Worm (Caenorhabditis elegans) whole organism, dauer: Measurements from ENCODE around the gene T22B2.5.

ENCODE experiments used
- unc-62 ChIP-seq: sonication (generic microtip); optimal IDR thresholded peaks from 2 replicates; lab custom pipeline; 2017; ENCODE audit warnings: missing biosample characterization, missing genetic modification reagents, missing genetic modification characterization

The T22B2.5 gene

DNA sequence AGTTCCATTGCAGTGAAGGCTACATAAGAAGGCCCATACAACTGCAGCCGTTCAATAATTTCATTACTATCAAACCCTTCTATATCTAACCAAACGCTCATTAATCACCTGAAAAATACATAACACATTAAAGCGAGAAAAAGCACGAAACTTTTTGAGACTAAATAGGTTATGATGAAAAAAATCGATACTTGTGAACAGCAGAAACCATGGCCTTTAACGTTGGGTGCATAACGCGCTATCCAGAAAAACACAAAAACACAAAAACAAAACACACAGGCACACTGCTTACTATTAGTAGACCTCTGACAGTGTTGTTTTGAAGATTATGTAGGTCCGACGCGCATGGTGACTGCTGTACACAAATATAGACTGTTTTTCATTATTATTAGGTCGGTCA lies at the start of gene T22B2.5:
Gene T22B2.5, minus strand, starts transcription at position 101 of the 400 bp plus-strand sequence.
- TF ChIP-seq unc-62 (GFP tag; lab: Kevin White, UChicago), result no peak

DNA sequence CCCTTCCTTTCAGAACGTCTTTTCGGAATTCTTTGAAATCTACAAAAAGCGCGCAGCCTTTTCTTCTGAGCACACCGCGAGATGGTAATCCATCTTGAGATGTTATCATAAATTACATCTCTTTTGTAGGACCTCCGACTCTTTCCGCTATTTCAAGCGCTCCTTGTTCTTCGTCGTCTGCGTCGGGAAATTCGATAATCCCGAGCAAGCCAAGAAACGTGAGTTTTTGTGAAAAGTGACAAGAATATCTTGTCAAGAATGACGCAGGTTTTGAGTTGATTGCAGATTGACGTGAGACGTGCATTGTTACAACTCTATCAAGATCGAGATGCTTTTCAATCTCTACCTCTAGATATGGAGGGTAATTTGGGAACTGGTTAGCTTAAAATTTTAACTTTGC lies 49.2 kb upstream of the T22B2.5 start:
- no peak for TF ChIP-seq unc-62 (GFP tag; lab: Kevin White, UChicago)

DNA sequence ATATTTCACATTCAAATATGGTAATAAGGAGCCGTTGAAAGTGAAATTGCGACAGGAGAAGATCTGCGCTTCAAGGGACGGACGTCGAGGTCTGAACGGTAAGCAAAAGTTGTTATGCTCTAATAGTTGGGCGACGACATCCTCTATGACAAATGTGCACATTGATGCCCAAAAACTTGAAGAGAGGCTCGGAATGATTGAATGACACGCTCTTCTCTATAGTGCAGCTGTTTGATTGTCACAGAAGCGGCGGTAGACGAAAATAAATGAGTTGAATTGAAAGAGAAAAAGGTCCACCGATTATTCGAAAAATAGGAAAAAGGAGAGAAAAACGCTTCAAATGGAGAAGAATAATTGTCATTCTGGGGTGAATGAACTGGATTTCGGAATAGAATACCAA lies 48.0 kb upstream of the T22B2.5 start:
- no peak for TF ChIP-seq unc-62 (GFP tag; lab: Kevin White, UChicago)

DNA sequence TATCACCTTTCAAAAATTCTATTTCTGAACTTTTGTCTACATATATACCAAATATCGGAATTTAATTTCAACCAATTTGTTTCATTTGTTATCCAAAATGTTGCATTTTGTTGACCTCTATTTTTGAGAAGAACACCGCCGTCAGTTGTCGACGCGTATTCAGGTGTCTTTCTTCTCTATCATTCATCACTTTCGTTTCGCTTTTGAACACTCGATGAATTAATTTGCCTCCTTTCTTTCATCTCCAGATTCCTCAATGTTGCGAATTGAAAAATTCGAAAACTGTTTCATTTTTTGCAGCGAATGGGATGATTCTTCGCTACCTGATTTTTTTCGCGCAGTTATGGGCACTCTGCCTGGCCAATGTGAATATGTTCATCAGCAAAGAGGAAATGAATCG lies 47.1 kb upstream of the T22B2.5 start, which contains the start of gene lin-18:
Gene lin-18, plus strand, starts transcription at position 301 of the 400 bp plus-strand sequence.
- no peak for TF ChIP-seq unc-62 (GFP tag; lab: Kevin White, UChicago)

DNA sequence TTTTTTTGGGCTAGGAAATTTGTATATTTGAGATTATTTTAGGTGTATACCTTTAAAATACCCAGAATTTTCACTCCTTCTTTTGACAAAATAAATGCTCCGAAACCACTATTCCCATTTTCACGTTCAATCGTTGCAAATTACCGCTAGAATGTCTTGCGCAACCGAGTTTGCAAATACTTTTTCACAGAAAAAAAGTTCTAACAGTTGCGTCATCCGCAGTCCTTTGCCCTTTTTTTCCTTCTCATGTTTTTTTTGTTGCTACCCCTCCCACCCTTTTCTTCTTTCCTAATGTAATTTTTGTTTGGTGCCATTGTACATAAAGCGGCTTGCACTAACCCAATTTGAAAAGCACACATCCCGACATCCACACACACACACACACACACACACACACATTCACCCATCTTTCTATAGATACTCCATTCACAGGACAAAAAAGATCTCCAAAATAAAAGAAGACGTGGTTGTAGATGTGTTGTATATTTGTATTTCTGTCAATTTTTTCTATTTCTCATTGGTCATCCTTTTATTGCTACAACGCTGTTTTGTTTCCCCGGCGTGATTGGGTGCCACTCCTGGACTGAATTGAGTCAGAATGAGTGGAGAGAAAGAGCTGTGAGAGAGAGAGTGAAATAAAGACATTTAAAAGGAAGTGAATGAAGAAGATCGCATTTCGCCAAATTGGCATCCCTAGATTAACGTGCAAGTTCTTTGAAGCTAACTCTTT lies 46.5 kb upstream of the T22B2.5 start:
- no peak for TF ChIP-seq unc-62 (GFP tag; lab: Kevin White, UChicago)

DNA sequence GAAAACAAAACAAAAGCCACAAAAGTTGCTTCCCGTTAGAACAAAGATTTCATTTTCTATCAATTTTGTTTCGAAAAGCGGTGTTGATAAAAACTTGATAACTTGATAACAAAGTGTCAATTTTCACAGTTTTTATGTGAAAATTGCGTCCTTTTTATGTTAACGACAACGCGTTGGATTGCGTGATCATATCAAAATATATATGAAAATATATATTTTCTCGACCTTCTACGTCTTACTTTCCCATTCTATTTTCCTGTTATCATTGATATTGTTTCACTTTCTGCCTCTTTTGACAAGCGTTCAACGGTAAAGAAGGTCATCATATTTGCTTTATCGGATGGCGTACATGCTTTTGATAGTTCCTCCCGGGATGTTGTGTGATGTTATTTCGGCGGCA lies 41.6 kb upstream of the T22B2.5 start:
- TF ChIP-seq unc-62 (GFP tag; lab: Kevin White, UChicago), result no peak

DNA sequence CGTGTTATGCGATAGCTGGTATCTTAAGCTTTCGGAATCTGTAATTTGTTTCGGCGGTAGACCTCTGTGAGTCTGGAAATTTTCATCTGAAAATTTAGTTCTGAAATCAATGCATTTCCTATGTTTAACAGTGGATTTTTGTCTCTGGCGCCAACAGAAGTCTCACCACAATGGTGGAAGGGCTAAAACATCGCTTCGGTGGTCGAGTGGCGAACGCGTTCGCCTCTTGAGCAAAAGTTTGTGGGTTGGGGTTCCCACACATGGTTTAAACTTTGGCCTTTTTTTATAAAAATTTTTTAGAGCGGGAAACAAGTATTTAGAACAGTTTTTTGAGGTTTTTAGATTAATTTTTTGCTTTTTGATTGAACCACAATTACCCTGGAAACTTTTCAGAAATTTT lies 38.6 kb upstream of the T22B2.5 start:
- TF ChIP-seq unc-62 (GFP tag; lab: Kevin White, UChicago), result no peak

DNA sequence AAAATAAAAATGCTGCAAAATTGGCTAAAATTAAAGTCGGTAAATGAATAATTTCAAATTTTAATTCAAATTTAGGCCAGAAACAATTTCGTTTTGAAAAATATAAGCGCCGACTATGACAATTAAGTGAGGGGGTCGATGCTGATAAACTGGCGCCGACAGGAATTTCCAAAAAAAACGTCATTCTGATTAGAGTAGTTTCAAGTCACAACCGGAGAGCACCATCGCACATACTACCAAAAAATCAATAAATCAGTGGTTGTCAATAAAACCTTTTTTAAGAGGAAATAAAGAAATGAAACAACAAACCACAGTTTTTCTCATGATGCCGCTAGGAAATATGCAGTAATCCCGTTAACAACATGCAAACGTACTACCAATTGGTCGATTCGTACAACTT lies 37.8 kb upstream of the T22B2.5 start:
- no peak for TF ChIP-seq unc-62 (GFP tag; lab: Kevin White, UChicago)

DNA sequence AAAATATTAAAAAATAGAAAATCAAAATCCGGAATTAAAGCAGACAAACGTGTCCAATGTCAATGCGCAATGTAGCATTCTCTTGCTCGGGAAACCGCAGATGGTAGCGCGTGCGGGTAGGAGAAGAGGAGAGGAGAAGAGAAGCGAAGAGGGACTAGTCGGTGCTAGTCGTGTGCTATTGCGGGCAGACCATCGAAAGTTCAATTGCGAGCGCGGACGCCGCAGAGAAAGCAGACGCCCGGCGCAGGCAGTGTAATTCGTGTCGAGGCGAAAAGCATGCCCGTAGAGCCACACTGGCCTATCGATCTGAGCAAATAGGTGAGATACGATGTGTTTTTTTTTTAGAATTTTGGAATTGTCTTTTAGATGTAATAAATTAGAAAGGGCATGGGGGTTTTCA lies 34.5 kb upstream of the T22B2.5 start:
- no peak for TF ChIP-seq unc-62 (GFP tag; lab: Kevin White, UChicago)

DNA sequence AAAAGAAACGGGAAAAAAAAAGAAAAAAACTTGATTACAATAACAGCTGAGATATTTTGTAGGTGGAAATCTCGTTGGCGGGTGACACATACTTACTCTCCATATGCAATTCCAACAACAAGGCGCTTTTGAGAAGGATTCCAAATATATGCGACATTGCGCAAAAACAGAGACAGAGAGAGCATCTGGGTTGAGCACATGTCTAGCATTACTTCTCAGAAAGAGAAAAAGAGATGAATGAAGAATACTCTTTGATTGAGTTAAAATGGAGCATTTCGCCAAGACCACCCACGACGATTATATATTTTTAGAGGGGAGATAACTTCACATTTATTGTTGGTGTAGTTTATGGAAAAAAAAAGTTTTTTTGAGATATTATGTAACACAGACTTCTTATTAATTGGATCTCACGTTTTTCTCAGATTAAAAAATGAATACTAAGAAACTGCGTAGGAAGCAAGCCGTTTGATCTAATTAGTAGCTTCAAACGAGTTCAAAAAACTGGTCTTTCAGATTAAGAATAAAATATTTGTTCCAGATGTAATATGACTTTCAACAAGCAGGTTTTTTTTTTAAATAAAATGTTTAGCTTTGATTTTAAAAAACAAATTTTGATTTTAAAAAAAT lies 33.9 kb upstream of the T22B2.5 start:
- no peak for TF ChIP-seq unc-62 (GFP tag; lab: Kevin White, UChicago)

DNA sequence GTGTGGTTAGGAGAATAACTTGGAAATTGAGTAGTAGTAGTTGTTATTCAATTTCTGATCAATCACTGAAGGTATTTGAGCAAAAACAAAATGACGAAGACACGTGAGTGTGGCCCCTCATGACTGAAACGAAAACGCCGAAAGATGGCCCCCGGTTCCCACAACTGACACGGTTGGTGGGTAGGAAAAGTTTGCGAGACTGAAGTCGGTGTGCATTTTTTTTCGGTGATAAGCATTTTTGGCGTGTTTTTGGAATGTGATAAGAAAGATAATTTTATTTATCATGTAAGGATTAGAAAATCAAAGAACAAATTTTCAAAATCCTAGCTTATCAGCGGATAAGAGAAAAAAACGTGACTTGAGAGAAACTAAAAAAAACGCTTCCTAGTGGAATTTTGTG lies 32.9 kb upstream of the T22B2.5 start:
- TF ChIP-seq unc-62 (GFP tag; lab: Kevin White, UChicago), result no peak

DNA sequence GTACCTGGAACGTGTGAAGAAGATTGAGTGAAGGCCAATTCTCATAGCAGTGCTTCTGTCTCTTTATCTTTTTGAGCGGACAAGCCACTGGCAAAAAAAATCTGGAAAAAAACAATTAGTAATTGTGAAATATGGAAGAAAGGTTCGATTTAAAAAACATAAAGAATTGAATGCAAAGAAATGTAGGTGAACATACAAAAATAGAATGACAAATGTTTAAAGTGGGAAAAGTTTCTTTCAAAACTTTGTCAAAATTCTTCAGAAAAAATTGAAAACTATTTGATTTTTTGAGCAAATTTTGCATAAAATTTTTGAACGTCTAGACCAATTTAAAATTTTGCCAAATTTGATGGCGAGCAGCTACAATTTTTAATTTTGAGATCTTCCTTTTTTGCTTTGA lies 32.0 kb upstream of the T22B2.5 start, which contains the start of gene ptp-4A2:
Gene ptp-4A2, minus strand, starts transcription at position 101 of the 400 bp plus-strand sequence.
- no peak for TF ChIP-seq unc-62 (GFP tag; lab: Kevin White, UChicago)

DNA sequence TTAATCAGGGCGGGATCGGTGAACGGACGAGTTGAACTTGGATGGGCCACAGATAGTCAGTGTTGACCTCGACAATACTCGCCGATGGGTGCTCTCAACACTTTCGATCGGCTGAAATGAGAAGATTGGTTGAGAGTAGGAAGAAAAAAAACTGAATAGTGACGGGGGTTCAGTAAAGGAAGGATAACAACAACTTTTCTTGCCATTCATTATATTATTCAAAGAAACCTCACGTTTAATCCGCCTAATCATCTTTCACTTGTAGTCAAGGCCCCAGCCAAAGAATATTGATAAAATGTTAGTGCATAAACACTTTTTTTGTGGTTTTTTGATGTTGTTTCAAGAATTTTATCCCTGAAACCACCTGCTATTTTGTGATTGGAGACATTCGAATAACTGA lies 31.1 kb upstream of the T22B2.5 start, which contains the start of gene T19D2.13:
Gene T19D2.13, minus strand, starts transcription at position 101 of the 400 bp plus-strand sequence.
- no peak for TF ChIP-seq unc-62 (GFP tag; lab: Kevin White, UChicago)

DNA sequence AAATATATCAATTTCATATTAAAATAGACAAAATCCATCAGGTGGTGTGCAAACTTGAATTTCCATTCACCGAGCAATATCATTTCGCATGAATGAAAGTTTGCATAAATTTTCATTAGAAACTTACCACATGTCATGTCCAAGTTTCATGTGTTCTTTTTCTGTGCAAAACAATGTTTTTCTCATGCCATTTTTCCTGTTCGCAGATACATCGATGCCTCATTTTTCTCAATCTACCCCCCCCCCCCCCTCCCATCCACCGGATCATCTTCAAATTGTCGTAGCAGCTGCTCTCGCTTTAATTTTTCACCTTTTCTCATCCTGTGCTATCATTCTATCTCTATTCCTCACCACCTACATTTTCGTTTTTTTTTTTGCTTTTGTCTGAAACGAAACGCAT lies 27.8 kb upstream of the T22B2.5 start, which contains the start of gene T19D2.3:
Gene T19D2.3, plus strand, starts transcription at position 301 of the 400 bp plus-strand sequence.
- TF ChIP-seq unc-62 (GFP tag; lab: Kevin White, UChicago), result no peak

DNA sequence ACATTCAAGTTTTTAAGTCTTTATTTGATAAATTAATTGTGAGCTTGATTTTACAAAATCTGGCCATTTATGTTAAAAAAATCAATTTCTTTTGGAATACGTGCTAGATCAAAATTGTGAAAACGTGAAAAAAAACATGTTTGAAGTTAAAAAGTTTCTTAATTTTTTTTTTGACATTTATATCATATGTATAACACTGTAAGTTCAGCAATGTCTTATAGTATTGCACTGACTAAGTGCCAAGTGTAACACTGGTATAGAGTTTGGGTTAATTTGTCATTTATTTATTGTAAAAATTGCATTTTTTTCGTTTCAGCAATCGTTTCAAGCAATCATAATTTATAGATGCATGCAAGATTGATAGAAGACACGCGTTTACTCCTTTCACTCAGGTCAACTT lies 26.7 kb upstream of the T22B2.5 start:
- no peak for TF ChIP-seq unc-62 (GFP tag; lab: Kevin White, UChicago)

DNA sequence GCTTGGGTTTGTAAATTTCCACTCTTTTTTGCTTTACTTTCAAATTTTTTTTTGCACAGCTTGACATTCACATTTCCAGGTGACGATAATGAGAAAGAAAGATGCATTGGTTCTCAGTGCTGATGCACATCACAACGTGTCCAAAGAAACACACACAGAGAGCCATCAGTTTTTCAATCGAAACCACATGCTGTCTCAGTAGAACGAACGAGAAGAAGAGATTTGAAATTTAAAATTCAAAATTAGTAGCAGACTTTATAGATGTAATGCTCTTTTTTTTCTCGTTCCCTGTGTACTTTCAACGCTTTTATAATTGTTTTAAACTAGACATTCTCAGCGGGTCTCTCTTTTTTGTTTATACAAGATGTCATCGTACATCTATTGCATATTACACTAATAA lies 26.3 kb upstream of the T22B2.5 start:
- TF ChIP-seq unc-62 (GFP tag; lab: Kevin White, UChicago), result no peak

DNA sequence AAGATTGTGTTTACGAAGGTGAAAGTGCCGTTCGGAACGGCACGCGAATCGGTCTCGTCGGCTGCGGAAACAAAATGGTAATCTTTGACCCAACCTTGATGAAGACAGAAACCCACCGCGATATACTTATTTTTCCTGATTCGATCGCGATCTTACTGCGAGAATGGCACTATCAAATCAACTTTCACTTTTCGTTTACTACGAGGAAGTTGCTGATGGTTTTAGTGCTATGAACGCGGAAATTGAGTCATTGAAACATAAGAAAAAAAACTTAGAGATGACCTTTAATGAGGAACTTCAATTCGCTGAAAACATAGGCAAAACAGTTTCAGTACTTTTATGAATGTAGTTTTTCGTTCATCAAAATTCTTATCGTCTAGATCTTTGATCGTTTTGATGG lies 21.5 kb upstream of the T22B2.5 start:
- no peak for TF ChIP-seq unc-62 (GFP tag; lab: Kevin White, UChicago)
